Worm (Caenorhabditis elegans) whole organism, L2 larva: ENCODE measurements around the gene T21H3.5.

Source experiments
- egl-27 ChIP-seq: sonication (generic microtip); optimal IDR thresholded peaks from 3 replicates; lab custom pipeline; 2017; ENCODE audit warnings: missing biosample characterization, missing genetic modification reagents, missing genetic modification characterization
- lin-13 ChIP-seq: fragments of 150-350 bp; optimal IDR thresholded peaks from 2 replicates; lab custom pipeline; 2014; ENCODE audit warnings: missing biosample characterization, missing genetic modification reagents, missing genetic modification characterization
- mdl-1 ChIP-seq, 2 experiments: fragments of 150-350 bp in 1 of 2; sonication (generic microtip) in 1 of 2; optimal IDR thresholded peaks; 2 replicates each; lab custom pipeline; 2017; ENCODE audit warnings: missing biosample characterization in 2 of 2, missing genetic modification characterization in 2 of 2
- nhr-12 ChIP-seq: fragments of 150-350 bp; optimal IDR thresholded peaks from 2 replicates; lab custom pipeline; 2014; ENCODE audit warnings: missing biosample characterization, missing genetic modification characterization
- nhr-25 ChIP-seq: fragments of 150-350 bp; sonication (generic microtip); optimal IDR thresholded peaks from 3 replicates; lab custom pipeline; 2014; ENCODE audit warnings: missing biosample characterization, missing genetic modification characterization
- nhr-77 ChIP-seq: fragments of 150-350 bp; optimal IDR thresholded peaks from 2 replicates; lab custom pipeline; 2014; ENCODE audit warnings: missing biosample characterization, missing genetic modification characterization
- sma-3 ChIP-seq: sonication (generic microtip); optimal IDR thresholded peaks from 2 replicates; lab custom pipeline; 2016; ENCODE audit warnings: missing genetic modification reagents, missing genetic modification characterization, missing compliant biosample characterization
- ztf-11 ChIP-seq: sonication (generic microtip); optimal IDR thresholded peaks from 2 replicates; lab custom pipeline; 2017; ENCODE audit warnings: missing biosample characterization, missing genetic modification characterization

ce11 chrV:1142251-1142650 lies 21.8 kb downstream of the T21H3.5 start:
- TF ChIP-seq nhr-77 (tag; lab: Kevin White, UChicago) (no peak), lin-13 (no peak), sma-3 (GFP tag; lab: Kevin White, UChicago) (no peak), nhr-12 (tag; lab: Kevin White, UChicago) (no peak), mdl-1 (tag; optimal IDR thresholded peaks at IDR 0.05; lab: Kevin White, UChicago) (no peak), ztf-11 (tag; lab: Kevin White, UChicago) (no peak), nhr-25 (tag; lab: Kevin White, UChicago) (no peak), egl-27 (tag; lab: Kevin White, UChicago) (no peak)
